Worm (Caenorhabditis elegans) whole organism, mixed stage, embryonic: Measurements from ENCODE around the gene C25G4.7.
"Not testable (repeated sequence)": the region's sequence is repeated elsewhere in the genome, so short reads cannot be mapped to it uniquely, and the experiment has no call there.

Experiments
- ceh-43 ChIP-seq: fragments of 200-800 bp; sonication (Bioruptor generic); optimal IDR thresholded peaks from 2 replicates; lab custom pipeline; 2018; ENCODE audit warnings: mild to moderate bottlenecking, missing genetic modification characterization, moderate library complexity, missing compliant biosample characterization
- ces-1 ChIP-seq: fragments of 150-350 bp; optimal IDR thresholded peaks from 2 replicates; lab custom pipeline; 2014; ENCODE audit warnings: missing biosample characterization, missing genetic modification reagents, missing genetic modification characterization
- lsy-2 ChIP-seq: fragments of 150-350 bp; optimal IDR thresholded peaks from 2 replicates; lab custom pipeline; 2014; ENCODE audit warnings: missing biosample characterization, missing genetic modification characterization
- mab-5 ChIP-seq: fragments of 150-350 bp; optimal IDR thresholded peaks from 2 replicates; lab custom pipeline; 2014; ENCODE audit warnings: missing biosample characterization, missing genetic modification characterization
- nhr-12 ChIP-seq: fragments of 150-350 bp; optimal IDR thresholded peaks from 2 replicates; lab custom pipeline; 2014; ENCODE audit warnings: missing biosample characterization, missing genetic modification characterization
- nhr-237 ChIP-seq: fragments of 150-350 bp; optimal IDR thresholded peaks from 2 replicates; lab custom pipeline; 2014; ENCODE audit warnings: missing biosample characterization, missing genetic modification characterization
- pha-4 ChIP-seq: fragments of 150-350 bp; optimal IDR thresholded peaks from 2 replicates; lab custom pipeline; 2018; ENCODE audit warnings: missing biosample characterization, missing genetic modification reagents, missing genetic modification characterization
- sptf-1 ChIP-seq: sonication (generic microtip); optimal IDR thresholded peaks from 2 replicates; lab custom pipeline; 2017; ENCODE audit warnings: mild to moderate bottlenecking, missing genetic modification characterization, moderate library complexity, missing compliant biosample characterization
- unc-39 ChIP-seq: fragments of 150-350 bp; optimal IDR thresholded peaks from 2 replicates; lab custom pipeline; 2014; ENCODE audit warnings: missing biosample characterization, missing genetic modification characterization
- unc-62 ChIP-seq: fragments of 150-350 bp; optimal IDR thresholded peaks from 2 replicates; lab custom pipeline; 2014; ENCODE audit warnings: missing biosample characterization, missing genetic modification reagents, missing genetic modification characterization

DNA sequence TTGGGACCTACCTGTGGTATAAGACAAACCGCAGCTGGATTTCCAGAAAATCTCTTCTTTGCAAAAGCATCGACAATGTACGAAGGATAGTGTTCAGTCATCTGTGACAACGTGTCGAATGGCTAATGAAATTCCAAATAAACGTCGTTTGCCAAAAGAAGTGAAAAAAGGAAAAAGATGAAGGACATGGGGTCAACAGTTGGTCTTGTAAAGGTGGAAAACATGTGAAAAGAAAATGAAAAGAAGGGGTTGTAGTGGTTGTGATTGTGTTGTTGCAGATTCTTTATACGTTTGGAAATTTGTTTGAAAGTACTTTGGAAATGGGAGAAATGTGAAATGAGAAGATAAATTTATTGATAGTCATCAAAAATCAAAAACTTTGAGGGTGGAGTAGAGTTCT is 20.2 kb downstream of the C25G4.7 start, which contains the start of gene T04A11.1:
- not testable (repeated sequence) for TF ChIP-seq unc-62 (GFP tag; lab: Kevin White, UChicago); lsy-2 (tag; lab: Kevin White, UChicago); mab-5; nhr-237 (tag; lab: Kevin White, UChicago); ceh-43; sptf-1 (tag; lab: Kevin White, UChicago); ces-1 (GFP tag; lab: Kevin White, UChicago); unc-39; nhr-12 (tag; lab: Kevin White, UChicago); pha-4 (tag; lab: Kevin White, UChicago)
